Worm (Caenorhabditis elegans) whole organism, early embryonic: ENCODE results near the gene ttr-29.

Experiments used
- B0310.2 ChIP-seq: sonication (generic microtip); optimal IDR thresholded peaks from 2 replicates; lab custom pipeline; 2016; ENCODE audit warnings: mild to moderate bottlenecking, missing genetic modification characterization, missing compliant biosample characterization
- ama-1 ChIP-seq: fragments of 150-350 bp; optimal IDR thresholded peaks from 2 replicates; lab custom pipeline; 2014
- ets-7 ChIP-seq: sonication (generic microtip); optimal IDR thresholded peaks from 2 replicates; lab custom pipeline; 2016; ENCODE audit warnings: missing genotype, missing genetic modification characterization, missing compliant biosample characterization
- pes-1 ChIP-seq: fragments of 200-800 bp; sonication (Bioruptor generic); IDR thresholded peaks from 2 replicates; pipeline ENCODE4 v1.3.6; 2022; ENCODE audit warnings: missing genetic modification reagents, missing genetic modification characterization, missing compliant biosample characterization
- tra-4 ChIP-seq: sonication (generic microtip); optimal IDR thresholded peaks from 2 replicates; lab custom pipeline; 2017; ENCODE audit warnings: missing genetic modification characterization, missing compliant biosample characterization

DNA sequence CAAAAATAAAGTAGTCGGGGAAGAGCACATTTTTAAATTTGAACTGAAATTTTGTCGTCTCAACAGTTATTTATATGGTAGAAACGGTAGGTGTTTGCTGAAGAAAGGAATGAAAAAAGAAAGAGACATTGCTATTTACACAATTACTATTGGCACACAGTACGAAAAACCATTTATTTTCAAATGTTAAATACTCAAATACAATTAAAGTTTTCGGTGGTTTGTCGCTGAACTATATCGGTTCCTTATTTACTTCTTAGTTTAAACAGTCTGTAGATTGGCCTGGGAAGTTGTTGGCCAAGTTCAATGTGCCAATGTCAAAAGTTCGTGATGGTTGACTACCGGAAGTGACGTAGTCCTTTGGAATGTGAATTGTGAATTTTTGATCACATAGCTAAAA lies 2.6 kb downstream of the ttr-29 start, which contains the start of gene ttr-27:
- TF ChIP-seq ets-7 (no peak), ama-1 (lab: Kevin White, UChicago) (no peak), pes-1 (GFP tag; lab: Robert Waterston, UW) (no peak), tra-4 (tag; lab: Kevin White, UChicago) (no peak), B0310.2 (tag; lab: Kevin White, UChicago) (no peak)
